Fruit fly (Drosophila melanogaster) whole organism, embryonic: Measurements from ENCODE around the gene Cda5.

Experiments
- Ada2b ChIP-seq: fragments of 200-800 bp; sonication (Bioruptor generic); IDR thresholded peaks from 2 replicates; pipeline ENCODE4 v1.3.6; 2022; ENCODE audit warnings: missing biosample characterization, missing genetic modification characterization
- Atf6 ChIP-seq: fragments of 200-800 bp; sonication (Bioruptor generic); IDR thresholded peaks from 2 replicates; pipeline ENCODE4 v1.3.6; 2022; ENCODE audit warnings: missing biosample characterization, missing genetic modification characterization
- CG10979 ChIP-seq: fragments of 200-800 bp; sonication (Bioruptor generic); optimal IDR thresholded peaks from 2 replicates; lab custom pipeline; 2018; ENCODE audit warnings: missing biosample characterization, mild to moderate bottlenecking, missing genetic modification characterization, moderate library complexity
- CG12155 ChIP-seq: fragments of 200-800 bp; sonication (Bioruptor generic); optimal IDR thresholded peaks from 3 replicates; lab custom pipeline; 2016; ENCODE audit warnings: missing biosample characterization, missing genetic modification characterization
- CG12391 ChIP-seq: fragments of 200-800 bp; sonication (Bioruptor generic); optimal IDR thresholded peaks from 3 replicates; lab custom pipeline; 2018; ENCODE audit warnings: missing biosample characterization, mild to moderate bottlenecking, missing genetic modification characterization, moderate library complexity
- CG14014 ChIP-seq: fragments of 200-800 bp; sonication (Bioruptor generic); IDR thresholded peaks from 2 replicates; pipeline ENCODE4 v1.3.6; 2022; ENCODE audit warnings: missing biosample characterization, missing genetic modification characterization
- CG14050 ChIP-seq: fragments of 200-800 bp; sonication (Bioruptor generic); IDR thresholded peaks from 3 replicates; pipeline ENCODE4 v1.3.6; 2022; ENCODE audit warnings: missing biosample characterization, missing genetic modification characterization
- CG17359 ChIP-seq: fragments of 200-800 bp; sonication (Bioruptor generic); optimal IDR thresholded peaks from 3 replicates; lab custom pipeline; 2018; ENCODE audit warnings: missing biosample characterization, mild to moderate bottlenecking, missing genetic modification characterization, moderate library complexity
- CG2202 ChIP-seq: fragments of 200-800 bp; sonication (Bioruptor generic); optimal IDR thresholded peaks from 2 replicates; lab custom pipeline; 2018; ENCODE audit warnings: missing biosample characterization, mild to moderate bottlenecking, missing genetic modification characterization
- CG33557 ChIP-seq: fragments of 200-800 bp; sonication (Bioruptor generic); optimal IDR thresholded peaks from 2 replicates; lab custom pipeline; 2019; ENCODE audit warnings: missing biosample characterization, mild to moderate bottlenecking, missing genetic modification characterization, moderate library complexity
- CG3838 ChIP-seq: fragments of 200-800 bp; sonication (Bioruptor generic); optimal IDR thresholded peaks from 3 replicates; lab custom pipeline; 2016; ENCODE audit warnings: missing biosample characterization, missing genetic modification characterization
- CG4854 ChIP-seq: fragments of 200-800 bp; sonication (Bioruptor generic); optimal IDR thresholded peaks from 2 replicates; lab custom pipeline; 2016; ENCODE audit warnings: missing biosample characterization, missing genetic modification characterization, inconsistent platforms
- CG6175 ChIP-seq: fragments of 200-800 bp; sonication (Bioruptor generic); IDR thresholded peaks from 3 replicates; pipeline ENCODE4 v1.3.6; 2022; ENCODE audit warnings: missing biosample characterization, missing genetic modification characterization
- CG7271 ChIP-seq: fragments of 200-800 bp; sonication (Bioruptor generic); optimal IDR thresholded peaks from 2 replicates; lab custom pipeline; 2018; ENCODE audit warnings: missing biosample characterization, mild to moderate bottlenecking, missing genetic modification characterization, moderate library complexity
- CG7745 ChIP-seq: fragments of 200-800 bp; sonication (Bioruptor generic); optimal IDR thresholded peaks from 2 replicates; lab custom pipeline; 2018; ENCODE audit warnings: missing biosample characterization, mild to moderate bottlenecking, missing genetic modification characterization, moderate library complexity
- CG7963 ChIP-seq: fragments of 200-800 bp; sonication (Bioruptor generic); IDR thresholded peaks from 3 replicates; pipeline ENCODE4 v1.3.6; 2022; ENCODE audit warnings: missing biosample characterization, missing genetic modification characterization; ENCODE audit not compliant: partially characterized antibody
- CG8281 ChIP-seq: fragments of 200-800 bp; sonication (Bioruptor generic); optimal IDR thresholded peaks from 2 replicates; lab custom pipeline; 2018; ENCODE audit warnings: missing biosample characterization, mild to moderate bottlenecking, missing genetic modification characterization, moderate library complexity
- CG8765 ChIP-seq: fragments of 200-800 bp; sonication (Bioruptor generic); IDR thresholded peaks from 2 replicates; pipeline ENCODE4 v1.3.6; 2022; ENCODE audit warnings: missing biosample characterization, missing genetic modification characterization
- Chrac-16 ChIP-seq: fragments of 200-800 bp; sonication (Bioruptor generic); optimal IDR thresholded peaks from 3 replicates; lab custom pipeline; 2016; ENCODE audit warnings: missing biosample characterization, missing genetic modification characterization
- CkIIα-i1 ChIP-seq: fragments of 200-800 bp; sonication (Bioruptor generic); IDR thresholded peaks from 2 replicates; pipeline ENCODE4 v1.3.6; 2022; ENCODE audit warnings: missing biosample characterization, missing genetic modification characterization
- E2f1 ChIP-seq: fragments of 200-800 bp; sonication (Bioruptor generic); IDR thresholded peaks from 2 replicates; pipeline ENCODE4 v1.3.6; 2022; ENCODE audit warnings: missing biosample characterization, missing genetic modification characterization
- HmgD ChIP-seq: fragments of 200-800 bp; sonication (Bioruptor generic); optimal IDR thresholded peaks from 3 replicates; lab custom pipeline; 2016; ENCODE audit warnings: missing biosample characterization, missing genetic modification characterization
- Hmr ChIP-seq: fragments of 200-800 bp; sonication (Bioruptor generic); optimal IDR thresholded peaks from 3 replicates; lab custom pipeline; 2017; ENCODE audit warnings: mild to moderate bottlenecking, missing biosample characterization, missing genetic modification reagents, missing genetic modification characterization
- MTF-1 ChIP-seq: fragments of 200-800 bp; sonication (Bioruptor generic); optimal IDR thresholded peaks from 2 replicates; lab custom pipeline; 2018; ENCODE audit warnings: missing biosample characterization, mild to moderate bottlenecking, missing genetic modification characterization, borderline replicate concordance
- Mes4 ChIP-seq: fragments of 200-800 bp; sonication (Bioruptor generic); optimal IDR thresholded peaks from 2 replicates; lab custom pipeline; 2016; ENCODE audit warnings: missing biosample characterization, missing genetic modification characterization
- Nf-YC ChIP-seq: fragments of 200-800 bp; optimal IDR thresholded peaks from 3 replicates; lab custom pipeline; 2019; ENCODE audit warnings: missing biosample characterization, mild to moderate bottlenecking, missing genetic modification characterization, moderate library complexity
- Xrp1 ChIP-seq: fragments of 200-800 bp; sonication (Bioruptor generic); IDR thresholded peaks from 2 replicates; pipeline ENCODE4 v1.3.6; 2022; ENCODE audit warnings: missing biosample characterization, missing genetic modification characterization
- ash1 ChIP-seq: fragments of 200-800 bp; sonication (Bioruptor generic); optimal IDR thresholded peaks from 2 replicates; lab custom pipeline; 2018; ENCODE audit warnings: missing biosample characterization, mild to moderate bottlenecking, missing genetic modification characterization
- caup ChIP-seq: fragments of 200-800 bp; sonication (Bioruptor generic); optimal IDR thresholded peaks from 3 replicates; lab custom pipeline; 2017; ENCODE audit warnings: missing biosample characterization, mild to moderate bottlenecking, missing genetic modification characterization, moderate library complexity; ENCODE audit not compliant: severe bottlenecking
- dan ChIP-seq: fragments of 200-800 bp; sonication (Bioruptor generic); IDR thresholded peaks from 2 replicates; pipeline ENCODE4 v1.3.6; 2022; ENCODE audit warnings: missing biosample characterization, missing genetic modification characterization
- dimm ChIP-seq: fragments of 200-800 bp; sonication (Bioruptor generic); IDR thresholded peaks from 2 replicates; pipeline ENCODE4 v1.3.6; 2022; ENCODE audit warnings: missing biosample characterization, missing genetic modification characterization
- disco-r ChIP-seq: fragments of 200-800 bp; sonication (Bioruptor generic); optimal IDR thresholded peaks from 2 replicates; lab custom pipeline; 2016; ENCODE audit warnings: missing biosample characterization, missing genetic modification characterization
- dmrt99B ChIP-seq: fragments of 200-800 bp; sonication (Bioruptor generic); optimal IDR thresholded peaks from 2 replicates; lab custom pipeline; 2018; ENCODE audit warnings: missing biosample characterization, mild to moderate bottlenecking, missing genetic modification characterization, moderate library complexity
- esg ChIP-seq: fragments of 200-800 bp; sonication (Bioruptor generic); conservative IDR thresholded peaks from 2 replicates; pipeline ENCODE4 v1.3.6; 2022; ENCODE audit warnings: missing biosample characterization, missing genetic modification characterization
- hbn ChIP-seq: fragments of 200-800 bp; sonication (Bioruptor generic); IDR thresholded peaks from 2 replicates; pipeline ENCODE4 v1.3.6; 2022; ENCODE audit warnings: missing biosample characterization, missing genetic modification characterization; ENCODE audit not compliant: partially characterized antibody
- ind ChIP-seq: fragments of 200-800 bp; sonication (Bioruptor generic); optimal IDR thresholded peaks from 3 replicates; lab custom pipeline; 2016; ENCODE audit warnings: missing biosample characterization, missing genetic modification characterization
- inv ChIP-seq: fragments of 200-800 bp; sonication (Bioruptor generic); IDR thresholded peaks from 2 replicates; pipeline ENCODE4 v1.3.6; 2022; ENCODE audit warnings: missing biosample characterization, missing genetic modification characterization; ENCODE audit not compliant: partially characterized antibody
- lbe ChIP-seq: fragments of 200-800 bp; sonication (Bioruptor generic); optimal IDR thresholded peaks from 2 replicates; lab custom pipeline; 2016; ENCODE audit warnings: missing biosample characterization, mild to moderate bottlenecking, missing genetic modification characterization
- maf-S ChIP-seq: fragments of 200-800 bp; sonication (Bioruptor generic); optimal IDR thresholded peaks from 2 replicates; lab custom pipeline; 2016; ENCODE audit warnings: missing biosample characterization, missing genetic modification characterization
- odd ChIP-seq: fragments of 200-800 bp; sonication (Bioruptor generic); optimal IDR thresholded peaks from 2 replicates; lab custom pipeline; 2017; ENCODE audit warnings: missing biosample characterization, mild to moderate bottlenecking, missing genetic modification characterization
- onecut ChIP-seq: fragments of 200-800 bp; sonication (Bioruptor generic); IDR thresholded peaks from 2 replicates; pipeline ENCODE4 v1.3.6; 2022; ENCODE audit warnings: missing biosample characterization, missing genetic modification characterization
- pzg ChIP-seq: fragments of 200-800 bp; sonication (Bioruptor generic); optimal IDR thresholded peaks from 3 replicates; lab custom pipeline; 2018; ENCODE audit warnings: missing biosample characterization, mild to moderate bottlenecking, missing genetic modification characterization, moderate library complexity
- ro ChIP-seq: fragments of 200-800 bp; sonication (Bioruptor generic); IDR thresholded peaks from 2 replicates; pipeline ENCODE4 v1.3.6; 2022; ENCODE audit warnings: missing biosample characterization, missing genetic modification characterization
- sd ChIP-seq: fragments of 200-800 bp; sonication (Bioruptor generic); optimal IDR thresholded peaks from 3 replicates; lab custom pipeline; 2018; ENCODE audit warnings: missing biosample characterization, mild to moderate bottlenecking, missing genetic modification characterization, moderate library complexity
- sima ChIP-seq: fragments of 200-800 bp; sonication (Bioruptor generic); optimal IDR thresholded peaks from 2 replicates; lab custom pipeline; 2016; ENCODE audit warnings: missing biosample characterization, missing genetic modification characterization
- tll ChIP-seq, 2 experiments: fragments of 200-800 bp in 1 of 2; fragments of >200 bp in 1 of 2; sonication (Bioruptor generic) in 1 of 2; optimal IDR thresholded peaks; 2 replicates each; lab custom pipeline; 2017 to 2019; ENCODE audit warnings: missing biosample characterization in 2 of 2, missing genetic modification characterization in 2 of 2, mild to moderate bottlenecking in 1 of 2, moderate library complexity in 1 of 2
- tna ChIP-seq: fragments of 200-800 bp; sonication (Bioruptor generic); IDR thresholded peaks from 2 replicates; pipeline ENCODE4 v1.3.6; 2022; ENCODE audit warnings: missing biosample characterization, missing genetic modification characterization; ENCODE audit not compliant: partially characterized antibody
- twi ChIP-seq: fragments of 200-800 bp; optimal IDR thresholded peaks from 2 replicates; lab custom pipeline; 2019; ENCODE audit warnings: missing biosample characterization, mild to moderate bottlenecking, missing genetic modification characterization, moderate library complexity

The Cda5 gene

DNA sequence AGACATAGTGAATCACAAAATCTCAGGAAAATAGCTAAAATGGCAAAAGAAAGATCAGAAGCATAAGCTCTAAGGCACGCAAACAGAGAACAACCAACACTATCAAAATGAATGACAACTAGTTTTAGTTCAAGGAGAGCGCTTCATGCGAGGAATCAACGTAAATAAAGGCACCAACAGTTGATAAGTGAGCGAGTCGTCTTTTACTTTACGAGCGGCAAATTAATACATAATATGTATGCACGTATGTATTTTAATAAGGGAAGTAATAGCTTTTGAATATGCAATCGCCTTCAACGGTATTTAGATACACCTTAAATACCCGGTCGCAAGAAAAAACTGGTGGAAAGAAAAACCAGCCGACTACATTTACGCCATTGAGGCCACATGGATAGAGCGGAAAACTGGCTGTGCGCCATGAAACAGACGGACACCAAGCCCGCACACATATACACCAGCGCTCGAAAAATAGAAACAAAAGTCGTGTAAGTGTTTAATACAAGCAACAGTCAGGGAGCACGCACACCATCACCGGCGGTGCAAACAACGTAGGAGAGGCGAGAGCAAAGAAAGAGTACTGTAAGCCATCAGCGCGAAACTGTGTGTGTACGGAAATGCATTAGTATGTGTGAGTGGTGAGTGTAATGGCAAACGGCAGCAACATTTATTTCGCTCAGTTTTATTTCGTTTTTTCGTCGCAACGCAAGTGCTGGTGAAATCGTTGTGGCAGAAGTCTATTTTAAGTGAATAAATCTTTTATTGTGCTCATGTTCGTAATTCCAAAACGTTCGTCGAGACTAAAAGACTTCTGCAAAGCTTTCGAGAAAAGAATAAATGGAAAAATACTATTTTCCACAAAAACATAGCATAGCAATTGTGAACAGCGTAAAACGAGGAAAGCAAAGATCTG, 1.4 kb upstream of the Cda5 start, which contains the start of gene dbr (continued):
- peak; percentile 82 for TF ChIP-seq twi (tag; lab: Kevin White, UChicago)
- no peak for TF ChIP-seq CG8281 (tag; lab: Kevin White, UChicago)
- peak; percentile 29 for TF ChIP-seq Hmr (GFP tag; lab: Kevin White, UChicago)
- TF ChIP-seq Xrp1 = 0 out of 2 replicates have a peak, but pooled peaks have one; percentile 12
- no peak for TF ChIP-seq tna (GFP tag; lab: Robert Waterston, UW)
- no peak for TF ChIP-seq CG12391 (tag; lab: Kevin White, UChicago)
- TF ChIP-seq hbn (GFP tag; lab: Robert Waterston, UW) = peak; percentile 26; the same call in 1 of the 2 replicates
- TF ChIP-seq MTF-1 = no peak
- no peak for TF ChIP-seq CG12155
- TF ChIP-seq CG8765 (GFP tag; lab: Robert Waterston, UW) = no peak
- no peak for TF ChIP-seq CG7271 (tag; lab: Kevin White, UChicago)
- TF ChIP-seq CkIIα-i1 (GFP tag; lab: Robert Waterston, UW) = no peak
- TF ChIP-seq CG7745 (tag; lab: Kevin White, UChicago) = no peak
- no peak for TF ChIP-seq esg (GFP tag; lab: Robert Waterston, UW)
- TF ChIP-seq CG4854 (GFP tag; lab: Kevin White, UChicago) = no peak
- no peak for TF ChIP-seq CG2202
- TF ChIP-seq lbe = peak; percentile 9
- TF ChIP-seq sd (tag; lab: Kevin White, UChicago) = peak; percentile 25
- TF ChIP-seq dmrt99B (tag; lab: Kevin White, UChicago) = peak; percentile 37
- no peak for TF ChIP-seq CG6175
- TF ChIP-seq odd = peak; percentile 61
- TF ChIP-seq CG7963 (GFP tag; lab: Robert Waterston, UW) = no peak
- TF ChIP-seq inv (GFP tag; lab: Robert Waterston, UW) = no peak
- TF ChIP-seq HmgD (GFP tag; lab: Kevin White, UChicago) = no peak
- TF ChIP-seq Mes4 (GFP tag; lab: Kevin White, UChicago) = no peak
- TF ChIP-seq sima (GFP tag; lab: Kevin White, UChicago) = no peak
- TF ChIP-seq dimm (GFP tag; lab: Robert Waterston, UW) = no peak
- no peak for TF ChIP-seq pzg (GFP tag; lab: Kevin White, UChicago)
- TF ChIP-seq E2f1 (GFP tag; lab: Robert Waterston, UW) = no peak
- 0 out of 2 replicates have a peak, but pooled peaks have one; percentile 8 for TF ChIP-seq onecut (GFP tag; lab: Robert Waterston, UW)
- TF ChIP-seq CG33557 = peak; percentile 20
- TF ChIP-seq maf-S (GFP tag; lab: Kevin White, UChicago) = no peak
- TF ChIP-seq dan (GFP tag; lab: Robert Waterston, UW) = no peak
- TF ChIP-seq Nf-YC (tag; lab: Kevin White, UChicago) = peak; percentile 53
- no peak for TF ChIP-seq disco-r (GFP tag; lab: Kevin White, UChicago)
- no peak for TF ChIP-seq CG3838
- TF ChIP-seq Atf6 = 0 out of 2 replicates have a peak, but pooled peaks have one; percentile 12
- TF ChIP-seq Ada2b (GFP tag; lab: Robert Waterston, UW) = no peak
- no peak for TF ChIP-seq CG14050
- no peak for TF ChIP-seq caup (GFP tag; lab: Kevin White, UChicago)
- TF ChIP-seq CG10979 (tag; lab: Kevin White, UChicago) = peak; percentile 17
- no peak; the same call in 1 of the 2 replicates for TF ChIP-seq CG14014 (GFP tag; lab: Robert Waterston, UW)
- TF ChIP-seq tll (GFP tag; optimal IDR thresholded peaks at IDR 0.05; lab: Kevin White, UChicago) = no peak
- TF ChIP-seq ind (GFP tag; lab: Kevin White, UChicago) = no peak
- TF ChIP-seq ro (GFP tag; lab: Robert Waterston, UW) = no peak
- TF ChIP-seq Chrac-16 (GFP tag; lab: Kevin White, UChicago) = no peak
- TF ChIP-seq CG17359 (tag; lab: Kevin White, UChicago) = no peak
- TF ChIP-seq ash1 (GFP tag; lab: Kevin White, UChicago) = peak; percentile 62
